Comparison of ENCODE assay signal across 2 fruit fly cellular contexts in the genomic region with DNA sequence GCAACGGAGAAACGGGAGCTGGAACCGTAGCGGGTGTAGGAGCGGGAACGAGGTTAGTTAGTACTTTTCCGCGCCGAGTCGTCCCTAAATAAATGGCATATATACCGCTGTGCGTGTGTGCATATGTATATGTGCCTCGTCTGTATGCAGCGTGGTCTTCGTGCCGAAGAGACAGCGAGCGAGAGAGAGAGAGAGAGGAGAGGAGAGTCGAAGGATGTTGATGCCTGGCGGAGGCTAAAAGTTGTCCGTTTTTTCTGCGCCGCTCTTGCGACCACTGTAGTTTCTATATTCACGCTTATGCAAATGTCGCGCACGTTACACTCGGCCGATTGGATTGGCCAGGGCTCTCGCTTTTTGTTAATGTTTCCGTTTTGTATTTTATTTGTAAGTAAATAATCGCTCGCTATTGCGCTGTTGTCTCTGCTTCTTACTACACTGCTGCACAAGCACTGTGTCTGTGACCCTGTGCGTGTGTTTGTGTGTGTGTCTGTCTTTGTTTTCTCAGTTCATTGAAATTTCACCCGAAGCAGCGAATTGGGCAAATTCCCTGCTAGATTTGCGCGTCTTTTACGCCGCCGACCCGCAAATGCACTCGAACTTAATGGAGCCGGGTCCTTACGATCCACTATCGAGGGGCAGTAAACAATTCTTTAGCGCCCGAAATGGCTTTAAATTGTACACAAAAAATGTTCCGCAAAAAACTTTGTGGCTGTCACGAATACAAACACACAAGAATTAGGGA.
TF ChIP-seq lines count a peak whose summit lies in the region.

Gene Rga, minus strand, starts transcription at position 741 of the 742 bp plus-strand sequence.

TF ChIP-seq in whole organism, embryonic, 481 proteins besides CTCF, POLR2A, EP300 and RAD21 (continued from another document):
- peak; percentile 83 for TF ChIP-seq Deaf1 (tag; optimal IDR thresholded peaks at IDR 0.05; lab: Kevin White, UChicago)
- peak; percentile 91 for TF ChIP-seq MESR4 (GFP tag; optimal IDR thresholded peaks at IDR 0.05; lab: Kevin White, UChicago)
- peak; percentile 30 for TF ChIP-seq Med (GFP tag; lab: Kevin White, UChicago)
- TF ChIP-seq fd96Cb (tag; optimal IDR thresholded peaks at IDR 0.05; lab: Kevin White, UChicago): no peak
- peak; percentile 42 for TF ChIP-seq CG9727 (GFP tag; optimal IDR thresholded peaks at IDR 0.05; lab: Kevin White, UChicago)
- TF ChIP-seq odd (GFP tag; optimal IDR thresholded peaks at IDR 0.05; lab: Kevin White, UChicago): peak; percentile 17
- no peak for TF ChIP-seq bigmax (GFP tag; optimal IDR thresholded peaks at IDR 0.05; lab: Kevin White, UChicago)
- TF ChIP-seq CG34422 (GFP tag; IDR thresholded peaks at IDR 0.05; lab: Robert Waterston, UW): peak; percentile 6; the same call in 1 of the 3 replicates
- no peak for TF ChIP-seq CG3163 (GFP tag; optimal IDR thresholded peaks at IDR 0.05; lab: Kevin White, UChicago)
- peak; percentile 94 for TF ChIP-seq cg (GFP tag; optimal IDR thresholded peaks at IDR 0.05; lab: Kevin White, UChicago)
- peak; percentile 78 to 81 for TF ChIP-seq Trl (optimal IDR thresholded peaks at IDR 0.05; lab: Kevin White, UChicago)
- TF ChIP-seq Trl (GFP tag; optimal IDR thresholded peaks at IDR 0.05; lab: Kevin White, UChicago): no peak
- peak; percentile 21 for TF ChIP-seq CG13624 (GFP tag; optimal IDR thresholded peaks at IDR 0.05; lab: Kevin White, UChicago)

TF ChIP-seq in whole organism, prepupa, 60 proteins besides CTCF, POLR2A, EP300 and RAD21 (continued from another document):
- TF ChIP-seq achi (GFP tag; optimal IDR thresholded peaks at IDR 0.05; lab: Kevin White, UChicago) (no peak), CG3919 (GFP tag; optimal IDR thresholded peaks at IDR 0.05; lab: Kevin White, UChicago) (no peak)
TF ChIP-seq in whole organism, prepupa: peak in this region for 8.
